Fruit fly (Drosophila melanogaster) S2 (cell line): ENCODE measurements around the gene Qsox3.

Experiments
- CG8478 ChIP-seq: fragments of >200 bp; optimal IDR thresholded peaks from 2 replicates; lab custom pipeline; 2018
- CTCF ChIP-seq, 2 experiments: fragments of >200 bp; optimal IDR thresholded peaks; 2 replicates each; lab custom pipeline; 2018

DNA sequence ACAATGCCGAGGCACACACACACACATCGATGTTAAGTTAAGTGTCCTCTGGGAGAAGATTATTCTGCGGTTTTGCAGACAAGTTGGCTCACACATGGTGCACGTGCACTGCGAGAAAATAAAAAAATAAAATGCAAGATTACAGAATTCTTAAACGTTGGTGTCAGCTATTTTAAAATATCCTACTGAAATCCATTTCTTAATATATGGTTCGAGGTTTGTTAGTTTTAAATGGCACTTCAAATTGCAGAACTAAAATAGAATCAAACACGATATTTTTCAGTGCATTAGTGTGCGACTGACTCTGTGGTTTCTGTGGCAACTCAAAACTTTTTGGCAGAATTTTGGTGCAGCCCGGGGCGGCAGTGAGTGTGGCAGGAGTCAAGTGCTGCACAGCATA is 23.6 kb downstream of the Qsox3 start:
- TF ChIP-seq CTCF (optimal IDR thresholded peaks at IDR 0.05; lab: Kevin White, UChicago) (no peak), CG8478 (lab: Kevin White, UChicago) (no peak)
